Worm (Caenorhabditis elegans) whole organism, late embryonic: Measurements from ENCODE around the gene dhs-25.
A peak's percentile ranks its signal among the peaks of the same experiment; 100 is the strongest.

Experiments
- K09A11.1 ChIP-seq: sonication (generic microtip); optimal IDR thresholded peaks from 2 replicates; lab custom pipeline; 2017; ENCODE audit warnings: antibody characterized with exemption, mild to moderate bottlenecking, missing genetic modification characterization, missing compliant biosample characterization; ENCODE audit not compliant: insufficient read depth
- Y22D7AL.16 ChIP-seq: sonication (generic microtip); optimal IDR thresholded peaks from 2 replicates; lab custom pipeline; 2016; ENCODE audit warnings: missing genetic modification characterization, missing compliant biosample characterization
- ama-1 ChIP-seq: fragments of 150-350 bp; optimal IDR thresholded peaks from 2 replicates; lab custom pipeline; 2014
- ceh-18 ChIP-seq: sonication (generic microtip); optimal IDR thresholded peaks from 2 replicates; lab custom pipeline; 2016; ENCODE audit warnings: missing genetic modification characterization, missing compliant biosample characterization
- ceh-19 ChIP-seq: fragments of 200-800 bp; sonication (Bioruptor generic); optimal IDR thresholded peaks from 2 replicates; lab custom pipeline; 2018; ENCODE audit warnings: mild to moderate bottlenecking, missing genetic modification characterization, missing compliant biosample characterization
- ceh-22 ChIP-seq: sonication (generic microtip); optimal IDR thresholded peaks from 2 replicates; lab custom pipeline; 2017; ENCODE audit warnings: missing biosample characterization, missing genetic modification characterization
- ceh-30 ChIP-seq: fragments of 150-350 bp; optimal IDR thresholded peaks from 2 replicates; lab custom pipeline; 2014; ENCODE audit warnings: missing biosample characterization, missing genetic modification characterization
- ceh-34 ChIP-seq: sonication (generic microtip); optimal IDR thresholded peaks from 2 replicates; lab custom pipeline; 2016; ENCODE audit warnings: mild to moderate bottlenecking, missing genetic modification characterization, missing compliant biosample characterization
- che-1 ChIP-seq: sonication (generic microtip); optimal IDR thresholded peaks from 2 replicates; lab custom pipeline; 2016; ENCODE audit warnings: mild to moderate bottlenecking, missing genetic modification characterization, missing compliant biosample characterization
- elt-2 ChIP-seq: sonication (generic microtip); optimal IDR thresholded peaks from 2 replicates; lab custom pipeline; 2016; ENCODE audit warnings: missing genetic modification reagents, missing genetic modification characterization, missing compliant biosample characterization
- elt-4 ChIP-seq: sonication (generic microtip); optimal IDR thresholded peaks from 2 replicates; lab custom pipeline; 2016; ENCODE audit warnings: missing genetic modification characterization, missing compliant biosample characterization
- eyg-1 ChIP-seq: sonication (generic microtip); optimal IDR thresholded peaks from 2 replicates; lab custom pipeline; 2016; ENCODE audit warnings: missing genotype, missing genetic modification characterization, missing compliant biosample characterization
- fax-1 ChIP-seq: sonication (generic microtip); optimal IDR thresholded peaks from 2 replicates; lab custom pipeline; 2016; ENCODE audit warnings: missing genotype, missing genetic modification characterization, missing compliant biosample characterization
- fkh-10 ChIP-seq: fragments of 150-350 bp; optimal IDR thresholded peaks from 2 replicates; lab custom pipeline; 2014; ENCODE audit warnings: missing biosample characterization, missing genetic modification reagents, missing genetic modification characterization
- gmeb-2 ChIP-seq: sonication (generic microtip); optimal IDR thresholded peaks from 2 replicates; lab custom pipeline; 2016; ENCODE audit warnings: missing genetic modification characterization, inconsistent platforms, missing compliant biosample characterization
- hlh-13 ChIP-seq: fragments of 200-800 bp; sonication (Bioruptor generic); optimal IDR thresholded peaks from 2 replicates; lab custom pipeline; 2018; ENCODE audit warnings: mild to moderate bottlenecking, missing genetic modification characterization, missing compliant biosample characterization
- hlh-30 ChIP-seq: sonication (generic microtip); optimal IDR thresholded peaks from 2 replicates; lab custom pipeline; 2017; ENCODE audit warnings: antibody characterized with exemption, missing genetic modification characterization, missing compliant biosample characterization; ENCODE audit not compliant: insufficient read depth
- hlh-6 ChIP-seq: sonication (generic microtip); optimal IDR thresholded peaks from 2 replicates; lab custom pipeline; 2016; ENCODE audit warnings: missing genotype, missing genetic modification characterization, missing compliant biosample characterization
- hlh-8 ChIP-seq: sonication (generic microtip); optimal IDR thresholded peaks from 2 replicates; lab custom pipeline; 2016; ENCODE audit warnings: missing genotype, missing genetic modification characterization, missing compliant biosample characterization
- madf-2 ChIP-seq: sonication (generic microtip); optimal IDR thresholded peaks from 2 replicates; lab custom pipeline; 2017; ENCODE audit warnings: missing genetic modification characterization, missing compliant biosample characterization
- mec-3 ChIP-seq: sonication (generic microtip); optimal IDR thresholded peaks from 2 replicates; lab custom pipeline; 2016; ENCODE audit warnings: borderline replicate concordance, missing genetic modification characterization, missing compliant biosample characterization
- nfya-1 ChIP-seq: sonication (generic microtip); optimal IDR thresholded peaks from 2 replicates; lab custom pipeline; 2017; ENCODE audit warnings: missing genetic modification characterization, mild to moderate bottlenecking, missing compliant biosample characterization, antibody characterized with exemption, moderate library complexity
- npax-4 ChIP-seq: sonication (generic microtip); optimal IDR thresholded peaks from 2 replicates; lab custom pipeline; 2016; ENCODE audit warnings: missing genetic modification characterization, missing compliant biosample characterization
- odd-2 ChIP-seq: sonication (generic microtip); optimal IDR thresholded peaks from 2 replicates; lab custom pipeline; 2017; ENCODE audit warnings: antibody characterized with exemption, mild to moderate bottlenecking, missing genetic modification characterization, missing compliant biosample characterization
- pat-9 ChIP-seq: fragments of 200-800 bp; sonication (Bioruptor generic); optimal IDR thresholded peaks from 2 replicates; lab custom pipeline; 2018; ENCODE audit warnings: mild to moderate bottlenecking, missing genetic modification characterization, moderate library complexity, missing compliant biosample characterization
- pha-4 ChIP-seq: fragments of 150-350 bp; optimal IDR thresholded peaks from 2 replicates; lab custom pipeline; 2018; ENCODE audit warnings: missing biosample characterization, missing genetic modification reagents, missing genetic modification characterization
- pqm-1 ChIP-seq: sonication (generic microtip); optimal IDR thresholded peaks from 2 replicates; lab custom pipeline; 2016; ENCODE audit warnings: missing genetic modification characterization, missing compliant biosample characterization
- ref-2 ChIP-seq: sonication (generic microtip); optimal IDR thresholded peaks from 2 replicates; lab custom pipeline; 2016; ENCODE audit warnings: missing genetic modification characterization, missing compliant biosample characterization
- sdc-2 ChIP-seq: sonication (generic microtip); optimal IDR thresholded peaks from 2 replicates; lab custom pipeline; 2016; ENCODE audit warnings: missing genotype, missing genetic modification characterization, missing compliant biosample characterization
- sox-4 ChIP-seq: sonication (generic microtip); optimal IDR thresholded peaks from 2 replicates; lab custom pipeline; 2017; ENCODE audit warnings: mild to moderate bottlenecking, missing genetic modification characterization, inconsistent platforms, missing compliant biosample characterization
- tbx-7 ChIP-seq: sonication (generic microtip); optimal IDR thresholded peaks from 2 replicates; lab custom pipeline; 2016; ENCODE audit warnings: missing genotype, missing genetic modification characterization, missing compliant biosample characterization
- unc-3 ChIP-seq, 2 experiments: fragments of 200-800 bp in 1 of 2; sonication (Bioruptor generic) in 1 of 2; sonication (generic microtip) in 1 of 2; conservative IDR thresholded peaks in 1 of 2; optimal IDR thresholded peaks in 1 of 2; 2 replicates each; pipeline versions ENCODE4 v1.3.6 to Lab custom; 2016 to 2022; ENCODE audit warnings: missing compliant biosample characterization in 2 of 2, missing genetic modification characterization in 2 of 2, missing genetic modification reagents in 1 of 2
- unc-42 ChIP-seq: sonication (generic microtip); optimal IDR thresholded peaks from 2 replicates; lab custom pipeline; 2016; ENCODE audit warnings: missing genotype, missing genetic modification characterization, missing compliant biosample characterization
- ztf-16 ChIP-seq: sonication (generic microtip); optimal IDR thresholded peaks from 2 replicates; lab custom pipeline; 2017; ENCODE audit warnings: missing genetic modification characterization, missing compliant biosample characterization

Gene dhs-25

ce11 chrX:1501752-1502151 is 15.4 kb downstream of the dhs-25 start, which contains the start of gene F09E10.7:
TSS of gene F09E10.7 (minus strand) at chrX:1501852.
- no peak for TF ChIP-seq hlh-6 (tag; lab: Kevin White, UChicago)
- TF ChIP-seq ceh-30, result no peak
- no peak for TF ChIP-seq Y22D7AL.16 (tag; lab: Kevin White, UChicago)

- TF ChIP-seq sox-4 (no peak), eyg-1 (no peak), fax-1 (tag; lab: Kevin White, UChicago) (no peak), fkh-10 (GFP tag; lab: Kevin White, UChicago) (no peak)
Measured at ce11 chrX:1502490-1502889, 16.2 kb downstream of the dhs-25 start, which contains the start of gene F09E10.1. TSS of gene F09E10.1 (plus strand) at chrX:1502790.

- TF ChIP-seq ceh-34 (tag; lab: Kevin White, UChicago) (no peak), pat-9 (tag; lab: Kevin White, UChicago) (no peak), ztf-16 (no peak), pha-4 (no peak), ceh-19 (GFP tag; lab: Kevin White, UChicago) (no peak), tbx-7 (no peak), gmeb-2 (tag; lab: Kevin White, UChicago) (no peak), madf-2 (no peak), che-1 (tag; lab: Kevin White, UChicago) (no peak)
- TF ChIP-seq, all 69 proteins: peak for 0
Measured at ce11 chrX:1502914-1503313, 16.6 kb downstream of the dhs-25 start.

- TF ChIP-seq hlh-8 (tag; lab: Kevin White, UChicago) (no peak), mec-3 (tag; lab: Kevin White, UChicago) (no peak), elt-2 (no peak), elt-4 (tag; lab: Kevin White, UChicago) (no peak), hlh-13 (no peak), pat-9 (tag; lab: Kevin White, UChicago) (no peak), unc-3 (GFP tag; conservative IDR thresholded peaks at IDR 0.05; lab: Robert Waterston, UW) (no peak), unc-3 (tag; optimal IDR thresholded peaks at IDR 0.05; lab: Kevin White, UChicago) (no peak), ceh-34 (tag; lab: Kevin White, UChicago) (no peak), ref-2 (tag; lab: Kevin White, UChicago) (no peak)
Measured at ce11 chrX:1503698-1504501, 17.6 kb downstream of the dhs-25 start.

- no peak for TF ChIP-seq K09A11.1
- no peak for TF ChIP-seq elt-4 (tag; lab: Kevin White, UChicago)
- peak; percentile 92 for TF ChIP-seq hlh-30 (tag; lab: Kevin White, UChicago)
- TF ChIP-seq ama-1, result no peak
- peak; percentile 2 for TF ChIP-seq hlh-6 (tag; lab: Kevin White, UChicago)
- TF ChIP-seq sdc-2 (tag; lab: Kevin White, UChicago), result peak; percentile 15
- peak; percentile 75 for TF ChIP-seq pqm-1 (tag; lab: Kevin White, UChicago)
- TF ChIP-seq ceh-22 (tag; lab: Kevin White, UChicago), result no peak
- peak; percentile 9 for TF ChIP-seq ceh-18
- TF ChIP-seq gmeb-2 (tag; lab: Kevin White, UChicago), result no peak
- TF ChIP-seq npax-4 (tag; lab: Kevin White, UChicago), result no peak
- TF ChIP-seq odd-2 (tag; lab: Kevin White, UChicago), result no peak
- no peak for TF ChIP-seq nfya-1 (tag; lab: Kevin White, UChicago)
- TF ChIP-seq unc-42, result no peak
- TF ChIP-seq elt-2, result peak; percentile 10
Measured at ce11 chrX:1504529-1505080, 18.3 kb downstream of the dhs-25 start.
